Worm (Caenorhabditis elegans) whole organism, late embryonic: ENCODE measurements around the gene sre-10.

Source experiments
- C08G9.2 ChIP-seq: sonication (generic microtip); optimal IDR thresholded peaks from 2 replicates; lab custom pipeline; 2016; ENCODE audit warnings: mild to moderate bottlenecking, missing genetic modification characterization, moderate library complexity, missing compliant biosample characterization
- K02D7.2 ChIP-seq: sonication (generic microtip); optimal IDR thresholded peaks from 2 replicates; lab custom pipeline; 2017; ENCODE audit warnings: mild to moderate bottlenecking, missing genetic modification characterization, missing compliant biosample characterization
- ahr-1 ChIP-seq: sonication (generic microtip); optimal IDR thresholded peaks from 2 replicates; lab custom pipeline; 2016; ENCODE audit warnings: missing genetic modification characterization, missing compliant biosample characterization
- ceh-14 ChIP-seq: sonication (generic microtip); optimal IDR thresholded peaks from 2 replicates; lab custom pipeline; 2016; ENCODE audit warnings: missing genotype, missing genetic modification characterization, missing compliant biosample characterization
- ceh-2 ChIP-seq: sonication (generic microtip); optimal IDR thresholded peaks from 2 replicates; lab custom pipeline; 2016; ENCODE audit warnings: missing genotype, missing genetic modification characterization, missing compliant biosample characterization
- ceh-24 ChIP-seq: sonication (generic microtip); optimal IDR thresholded peaks from 2 replicates; lab custom pipeline; 2016; ENCODE audit warnings: mild to moderate bottlenecking, missing genetic modification characterization, missing compliant biosample characterization
- ceh-30 ChIP-seq: fragments of 150-350 bp; optimal IDR thresholded peaks from 2 replicates; lab custom pipeline; 2014; ENCODE audit warnings: missing biosample characterization, missing genetic modification characterization
- ceh-31 ChIP-seq: sonication (generic microtip); optimal IDR thresholded peaks from 2 replicates; lab custom pipeline; 2016; ENCODE audit warnings: missing genetic modification characterization, missing compliant biosample characterization
- ceh-48 ChIP-seq: sonication (generic microtip); optimal IDR thresholded peaks from 2 replicates; lab custom pipeline; 2016; ENCODE audit warnings: missing genetic modification characterization, inconsistent platforms, missing compliant biosample characterization
- dmd-4 ChIP-seq: sonication (generic microtip); optimal IDR thresholded peaks from 2 replicates; lab custom pipeline; 2016; ENCODE audit warnings: borderline replicate concordance, missing genetic modification characterization, missing compliant biosample characterization
- dve-1 ChIP-seq: sonication (generic microtip); optimal IDR thresholded peaks from 2 replicates; lab custom pipeline; 2017; ENCODE audit warnings: antibody characterized with exemption, mild to moderate bottlenecking, missing genetic modification characterization, missing compliant biosample characterization
- eyg-1 ChIP-seq: sonication (generic microtip); optimal IDR thresholded peaks from 2 replicates; lab custom pipeline; 2016; ENCODE audit warnings: missing genotype, missing genetic modification characterization, missing compliant biosample characterization
- fkh-6 ChIP-seq: sonication (generic microtip); optimal IDR thresholded peaks from 2 replicates; lab custom pipeline; 2016; ENCODE audit warnings: missing genetic modification characterization, missing compliant biosample characterization
- gmeb-2 ChIP-seq: sonication (generic microtip); optimal IDR thresholded peaks from 2 replicates; lab custom pipeline; 2016; ENCODE audit warnings: missing genetic modification characterization, inconsistent platforms, missing compliant biosample characterization
- hlh-15 ChIP-seq: sonication (generic microtip); optimal IDR thresholded peaks from 2 replicates; lab custom pipeline; 2016; ENCODE audit warnings: missing genetic modification characterization, missing compliant biosample characterization
- lin-11 ChIP-seq: fragments of 200-800 bp; sonication (Bioruptor generic); optimal IDR thresholded peaks from 2 replicates; lab custom pipeline; 2018; ENCODE audit warnings: mild to moderate bottlenecking, missing genetic modification characterization, missing compliant biosample characterization
- madf-2 ChIP-seq: sonication (generic microtip); optimal IDR thresholded peaks from 2 replicates; lab custom pipeline; 2017; ENCODE audit warnings: missing genetic modification characterization, missing compliant biosample characterization
- mec-3 ChIP-seq: sonication (generic microtip); optimal IDR thresholded peaks from 2 replicates; lab custom pipeline; 2016; ENCODE audit warnings: borderline replicate concordance, missing genetic modification characterization, missing compliant biosample characterization
- nhr-232 ChIP-seq: sonication (generic microtip); optimal IDR thresholded peaks from 2 replicates; lab custom pipeline; 2016; ENCODE audit warnings: missing genetic modification characterization, missing compliant biosample characterization
- npax-4 ChIP-seq: sonication (generic microtip); optimal IDR thresholded peaks from 2 replicates; lab custom pipeline; 2016; ENCODE audit warnings: missing genetic modification characterization, missing compliant biosample characterization
- pat-9 ChIP-seq: fragments of 200-800 bp; sonication (Bioruptor generic); optimal IDR thresholded peaks from 2 replicates; lab custom pipeline; 2018; ENCODE audit warnings: mild to moderate bottlenecking, missing genetic modification characterization, moderate library complexity, missing compliant biosample characterization
- pax-1 ChIP-seq: fragments of 150-350 bp; optimal IDR thresholded peaks from 2 replicates; lab custom pipeline; 2014; ENCODE audit warnings: missing biosample characterization, missing genetic modification characterization
- pha-2 ChIP-seq: sonication (generic microtip); optimal IDR thresholded peaks from 2 replicates; lab custom pipeline; 2017; ENCODE audit warnings: mild to moderate bottlenecking, missing genetic modification characterization, missing compliant biosample characterization
- pha-4 ChIP-seq: fragments of 150-350 bp; optimal IDR thresholded peaks from 2 replicates; lab custom pipeline; 2018; ENCODE audit warnings: missing biosample characterization, missing genetic modification reagents, missing genetic modification characterization
- sox-2 ChIP-seq: fragments of 200-800 bp; sonication (Bioruptor generic); IDR thresholded peaks from 2 replicates; pipeline ENCODE4 v1.3.6; 2022; ENCODE audit warnings: missing genetic modification reagents, missing genetic modification characterization, missing compliant biosample characterization
- syd-9 ChIP-seq: sonication (generic microtip); optimal IDR thresholded peaks from 2 replicates; lab custom pipeline; 2016; ENCODE audit warnings: mild to moderate bottlenecking, missing genetic modification characterization, moderate library complexity, missing compliant biosample characterization
- tbx-2 ChIP-seq: sonication (generic microtip); optimal IDR thresholded peaks from 2 replicates; lab custom pipeline; 2016; ENCODE audit warnings: missing genetic modification characterization, missing compliant biosample characterization
- unc-3 ChIP-seq, 2 experiments: fragments of 200-800 bp in 1 of 2; sonication (Bioruptor generic) in 1 of 2; sonication (generic microtip) in 1 of 2; conservative IDR thresholded peaks in 1 of 2; optimal IDR thresholded peaks in 1 of 2; 2 replicates each; pipeline versions ENCODE4 v1.3.6 to Lab custom; 2016 to 2022; ENCODE audit warnings: missing compliant biosample characterization in 2 of 2, missing genetic modification characterization in 2 of 2, missing genetic modification reagents in 1 of 2
- unc-55 ChIP-seq: sonication (generic microtip); optimal IDR thresholded peaks from 2 replicates; lab custom pipeline; 2017; ENCODE audit warnings: missing biosample characterization, missing genetic modification reagents, missing genetic modification characterization
- unc-86 ChIP-seq: sonication (generic microtip); optimal IDR thresholded peaks from 2 replicates; lab custom pipeline; 2016; ENCODE audit warnings: missing genetic modification characterization, missing compliant biosample characterization
- ztf-16 ChIP-seq: sonication (generic microtip); optimal IDR thresholded peaks from 2 replicates; lab custom pipeline; 2017; ENCODE audit warnings: missing genetic modification characterization, missing compliant biosample characterization

Gene sre-10

ce11 chrV:7156079-7156478, 23.7 kb downstream of the sre-10 start, which contains the start of gene F10D2.10:
Gene F10D2.10 (minus strand): TSS chrV:7156179.
- TF ChIP-seq tbx-2 (tag; lab: Kevin White, UChicago) (no peak), ahr-1 (tag; lab: Kevin White, UChicago) (no peak), ceh-31 (tag; lab: Kevin White, UChicago) (no peak), dmd-4 (tag; lab: Kevin White, UChicago) (no peak), sox-2 (GFP tag; lab: Robert Waterston, UW) (no peak), syd-9 (tag; lab: Kevin White, UChicago) (no peak), mec-3 (tag; lab: Kevin White, UChicago) (no peak), ceh-48 (no peak), unc-3 (GFP tag; conservative IDR thresholded peaks at IDR 0.05; lab: Robert Waterston, UW) (no peak), unc-3 (tag; optimal IDR thresholded peaks at IDR 0.05; lab: Kevin White, UChicago) (no peak), pha-2 (tag; lab: Kevin White, UChicago) (no peak)

ce11 chrV:7157089-7157488, 24.7 kb downstream of the sre-10 start, which contains the start of gene ugt-39:
Gene ugt-39 (plus strand): TSS chrV:7157142.
- TF ChIP-seq ceh-31 (tag; lab: Kevin White, UChicago) (no peak), ceh-24 (no peak), ceh-2 (tag; lab: Kevin White, UChicago) (no peak), K02D7.2 (tag; lab: Kevin White, UChicago) (no peak), lin-11 (no peak), pat-9 (tag; lab: Kevin White, UChicago) (no peak), C08G9.2 (tag; lab: Kevin White, UChicago) (no peak), dve-1 (tag; lab: Kevin White, UChicago) (no peak), gmeb-2 (no peak), madf-2 (tag; lab: Kevin White, UChicago) (no peak), pax-1 (tag; lab: Kevin White, UChicago) (no peak), nhr-232 (tag; lab: Kevin White, UChicago) (no peak), unc-86 (tag; lab: Kevin White, UChicago) (no peak), ceh-30 (tag; lab: Kevin White, UChicago) (no peak), unc-55 (GFP tag; lab: Kevin White, UChicago) (no peak), eyg-1 (tag; lab: Kevin White, UChicago) (no peak), hlh-15 (tag; lab: Kevin White, UChicago) (no peak)

DNA sequence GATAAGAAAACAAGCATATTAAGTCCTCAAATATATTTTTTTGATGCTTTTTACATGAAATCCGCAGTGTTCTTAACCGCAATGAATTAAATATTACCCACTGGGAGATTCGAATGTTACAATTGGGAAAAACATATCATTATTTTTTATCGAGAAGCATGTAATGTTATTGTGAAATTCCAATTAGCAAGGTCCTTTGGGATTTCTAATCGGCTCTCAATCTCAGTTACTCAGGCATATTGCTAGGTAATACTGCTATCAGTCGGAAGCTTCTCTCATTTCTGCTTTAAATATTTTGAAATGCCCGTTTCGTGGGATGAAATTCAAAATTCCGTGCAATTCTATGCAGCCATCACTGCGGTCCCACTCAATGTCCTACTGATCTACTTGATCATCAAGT, 27.0 kb downstream of the sre-10 start, which contains the start of gene str-204:
Gene str-204 (plus strand): TSS at position 301 of the 400 bp plus-strand sequence.
- TF ChIP-seq nhr-232 (tag; lab: Kevin White, UChicago) (no peak), unc-86 (tag; lab: Kevin White, UChicago) (no peak)

ce11 chrV:7163477-7164114, 31.2 kb downstream of the sre-10 start, which contains the start of gene ugt-41:
Gene ugt-41 (minus strand): TSS chrV:7163595.
- TF ChIP-seq pha-4 (tag; lab: Kevin White, UChicago), result no peak
- no peak for TF ChIP-seq npax-4 (tag; lab: Kevin White, UChicago)
- no peak for TF ChIP-seq ztf-16 (tag; lab: Kevin White, UChicago)
- no peak for TF ChIP-seq ahr-1 (tag; lab: Kevin White, UChicago)
- no peak for TF ChIP-seq eyg-1 (tag; lab: Kevin White, UChicago)

DNA sequence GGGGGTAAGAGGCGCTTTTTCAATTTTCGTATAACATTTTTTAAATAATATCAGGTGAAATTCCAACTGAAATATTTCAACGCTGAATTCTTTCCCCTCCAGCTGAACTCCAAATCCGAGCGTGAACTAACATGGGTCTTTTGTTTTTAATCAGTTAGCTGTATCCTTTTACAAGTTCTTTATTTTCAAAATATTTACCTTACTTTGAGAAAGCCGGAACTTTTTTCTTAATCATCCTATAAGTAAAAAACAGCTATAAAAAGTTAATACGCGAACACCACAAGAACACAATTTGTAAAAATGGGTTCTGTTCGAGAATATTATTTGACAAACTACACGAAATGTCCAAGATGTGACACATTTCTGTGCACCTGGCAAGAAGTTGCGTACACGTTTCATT, 31.9 kb downstream of the sre-10 start, which contains the start of gene srh-83:
Gene srh-83 (plus strand): TSS at position 301 of the 400 bp plus-strand sequence.
- TF ChIP-seq unc-55 (GFP tag; lab: Kevin White, UChicago) (no peak), fkh-6 (tag; lab: Kevin White, UChicago) (no peak), gmeb-2 (no peak), lin-11 (no peak), ceh-14 (tag; lab: Kevin White, UChicago) (no peak)
